Fruit fly (Drosophila melanogaster) whole organism, embryonic: ENCODE results near the gene CG17234.

ENCODE experiments used
- Atf6 ChIP-seq: fragments of 200-800 bp; sonication (Bioruptor generic); IDR thresholded peaks from 2 replicates; pipeline ENCODE4 v1.3.6; 2022; ENCODE audit warnings: missing biosample characterization, missing genetic modification characterization
- BtbVII ChIP-seq: fragments of 200-800 bp; sonication (Bioruptor generic); optimal IDR thresholded peaks from 3 replicates; lab custom pipeline; 2017; ENCODE audit warnings: missing biosample characterization, mild to moderate bottlenecking, missing genetic modification characterization
- Bteb2 ChIP-seq: fragments of 200-800 bp; sonication (Bioruptor generic); optimal IDR thresholded peaks from 2 replicates; lab custom pipeline; 2016; ENCODE audit warnings: missing biosample characterization, missing genetic modification characterization
- CG10979 ChIP-seq: fragments of 200-800 bp; sonication (Bioruptor generic); optimal IDR thresholded peaks from 2 replicates; lab custom pipeline; 2018; ENCODE audit warnings: missing biosample characterization, mild to moderate bottlenecking, missing genetic modification characterization, moderate library complexity
- CG11085 ChIP-seq: fragments of 200-800 bp; sonication (Bioruptor generic); IDR thresholded peaks from 2 replicates; pipeline ENCODE4 v1.3.6; 2022; ENCODE audit warnings: missing biosample characterization, missing genetic modification characterization
- CG11560 ChIP-seq: fragments of 200-800 bp; sonication (Bioruptor generic); IDR thresholded peaks from 3 replicates; pipeline ENCODE4 v1.3.6; 2022; ENCODE audit warnings: missing biosample characterization, missing genetic modification characterization
- CG13287 ChIP-seq: fragments of 200-800 bp; sonication (Bioruptor generic); IDR thresholded peaks from 2 replicates; pipeline ENCODE4 v1.3.6; 2022; ENCODE audit warnings: missing biosample characterization, missing genetic modification characterization; ENCODE audit not compliant: partially characterized antibody
- CG13424 ChIP-seq: fragments of 200-800 bp; sonication (Bioruptor generic); optimal IDR thresholded peaks from 2 replicates; lab custom pipeline; 2019; ENCODE audit warnings: missing biosample characterization, mild to moderate bottlenecking, missing genetic modification characterization, moderate library complexity
- CG13894 ChIP-seq: fragments of 200-800 bp; sonication (Bioruptor generic); optimal IDR thresholded peaks from 3 replicates; lab custom pipeline; 2018; ENCODE audit warnings: missing biosample characterization, mild to moderate bottlenecking, missing genetic modification characterization, moderate library complexity
- CG15073 ChIP-seq: fragments of 200-800 bp; sonication (Bioruptor generic); optimal IDR thresholded peaks from 2 replicates; lab custom pipeline; 2016; ENCODE audit warnings: missing biosample characterization, missing genetic modification characterization
- CG17385 ChIP-seq: fragments of 200-800 bp; sonication (Bioruptor generic); optimal IDR thresholded peaks from 3 replicates; lab custom pipeline; 2018; ENCODE audit warnings: missing biosample characterization, mild to moderate bottlenecking, missing genetic modification characterization
- CG18476 ChIP-seq: fragments of 200-800 bp; sonication (Bioruptor generic); optimal IDR thresholded peaks from 2 replicates; lab custom pipeline; 2016; ENCODE audit warnings: missing biosample characterization, mild to moderate bottlenecking, missing genetic modification characterization
- CG2889 ChIP-seq: fragments of 200-800 bp; sonication (Bioruptor generic); IDR thresholded peaks from 3 replicates; pipeline ENCODE4 v1.3.6; 2022; ENCODE audit warnings: missing biosample characterization, missing genetic modification characterization
- CG31224 ChIP-seq: fragments of 200-800 bp; sonication (Bioruptor generic); IDR thresholded peaks from 2 replicates; pipeline ENCODE4 v1.3.6; 2022; ENCODE audit warnings: missing biosample characterization, missing genetic modification characterization
- CG3163 ChIP-seq: fragments of 200-800 bp; sonication (Bioruptor generic); optimal IDR thresholded peaks from 3 replicates; lab custom pipeline; 2016; ENCODE audit warnings: missing biosample characterization, missing genetic modification characterization
- CG5180 ChIP-seq: fragments of 200-800 bp; sonication (Bioruptor generic); optimal IDR thresholded peaks from 3 replicates; lab custom pipeline; 2017; ENCODE audit warnings: missing biosample characterization, missing genetic modification characterization, mild to moderate bottlenecking, moderate library complexity, missing genetic modification reagents
- CG5953 ChIP-seq: fragments of 200-800 bp; sonication (Bioruptor generic); IDR thresholded peaks from 2 replicates; pipeline ENCODE4 v1.3.6; 2022; ENCODE audit warnings: missing biosample characterization, missing genetic modification characterization
- CG6791 ChIP-seq: fragments of 200-800 bp; sonication (Bioruptor generic); IDR thresholded peaks from 3 replicates; pipeline ENCODE4 v1.3.6; 2022; ENCODE audit warnings: missing biosample characterization, missing genetic modification characterization; ENCODE audit not compliant: partially characterized antibody
- CG8359 ChIP-seq: fragments of 200-800 bp; sonication (Bioruptor generic); optimal IDR thresholded peaks from 2 replicates; lab custom pipeline; 2017; ENCODE audit warnings: missing biosample characterization, mild to moderate bottlenecking, missing genetic modification characterization, borderline replicate concordance
- CG9609 ChIP-seq: fragments of 200-800 bp; sonication (Bioruptor generic); optimal IDR thresholded peaks from 3 replicates; lab custom pipeline; 2016; ENCODE audit warnings: missing biosample characterization, missing genetic modification characterization
- CrebB ChIP-seq: fragments of 200-800 bp; sonication (Bioruptor generic); optimal IDR thresholded peaks from 3 replicates; lab custom pipeline; 2018; ENCODE audit warnings: missing biosample characterization, mild to moderate bottlenecking, missing genetic modification characterization
- Dbx ChIP-seq: fragments of 200-800 bp; sonication (Bioruptor generic); IDR thresholded peaks from 3 replicates; pipeline ENCODE4 v1.3.6; 2022; ENCODE audit warnings: missing biosample characterization, missing genetic modification characterization
- Dfd ChIP-seq, 2 experiments: fragments of >200 bp; optimal IDR thresholded peaks; 2 replicates each; lab custom pipeline; 2017; ENCODE audit warnings: missing biosample characterization in 2 of 2, missing genetic modification characterization in 2 of 2
- E2f1 ChIP-seq: fragments of 200-800 bp; sonication (Bioruptor generic); IDR thresholded peaks from 2 replicates; pipeline ENCODE4 v1.3.6; 2022; ENCODE audit warnings: missing biosample characterization, missing genetic modification characterization
- Fer1 ChIP-seq: fragments of 200-800 bp; sonication (Bioruptor generic); optimal IDR thresholded peaks from 2 replicates; lab custom pipeline; 2017; ENCODE audit warnings: missing biosample characterization, mild to moderate bottlenecking, missing genetic modification characterization
- Fer2 ChIP-seq: fragments of 200-800 bp; sonication (Bioruptor generic); optimal IDR thresholded peaks from 2 replicates; lab custom pipeline; 2018; ENCODE audit warnings: missing biosample characterization, mild to moderate bottlenecking, missing genetic modification characterization, moderate library complexity
- Hey ChIP-seq: fragments of 200-800 bp; sonication (Bioruptor generic); optimal IDR thresholded peaks from 3 replicates; lab custom pipeline; 2018; ENCODE audit warnings: missing biosample characterization, mild to moderate bottlenecking, missing genetic modification characterization
- Kr ChIP-seq: fragments of 200-800 bp; sonication (Bioruptor generic); optimal IDR thresholded peaks from 2 replicates; lab custom pipeline; 2017; ENCODE audit warnings: missing biosample characterization, mild to moderate bottlenecking, missing genetic modification characterization
- Lim3 ChIP-seq: fragments of 200-800 bp; sonication (Bioruptor generic); IDR thresholded peaks from 2 replicates; pipeline ENCODE4 v1.3.6; 2022; ENCODE audit warnings: missing biosample characterization, missing genetic modification characterization
- NK7.1 ChIP-seq: fragments of 200-800 bp; sonication (Bioruptor generic); optimal IDR thresholded peaks from 3 replicates; lab custom pipeline; 2016; ENCODE audit warnings: missing biosample characterization, missing genetic modification characterization
- Rx ChIP-seq: fragments of 200-800 bp; sonication (Bioruptor generic); IDR thresholded peaks from 2 replicates; pipeline ENCODE4 v1.3.6; 2022; ENCODE audit warnings: missing biosample characterization, missing genetic modification characterization
- Usf ChIP-seq: fragments of 200-800 bp; sonication (Bioruptor generic); optimal IDR thresholded peaks from 2 replicates; lab custom pipeline; 2017; ENCODE audit warnings: missing genotype, missing biosample characterization, missing genetic modification characterization
- Vsx1 ChIP-seq: fragments of 200-800 bp; sonication (Bioruptor generic); optimal IDR thresholded peaks from 2 replicates; lab custom pipeline; 2017; ENCODE audit warnings: missing biosample characterization, mild to moderate bottlenecking, missing genetic modification characterization, missing genetic modification reagents
- Xrp1 ChIP-seq: fragments of 200-800 bp; sonication (Bioruptor generic); IDR thresholded peaks from 2 replicates; pipeline ENCODE4 v1.3.6; 2022; ENCODE audit warnings: missing biosample characterization, missing genetic modification characterization
- ash1 ChIP-seq: fragments of 200-800 bp; sonication (Bioruptor generic); optimal IDR thresholded peaks from 2 replicates; lab custom pipeline; 2018; ENCODE audit warnings: missing biosample characterization, mild to moderate bottlenecking, missing genetic modification characterization
- disco-r ChIP-seq: fragments of 200-800 bp; sonication (Bioruptor generic); optimal IDR thresholded peaks from 2 replicates; lab custom pipeline; 2016; ENCODE audit warnings: missing biosample characterization, missing genetic modification characterization
- gcm2 ChIP-seq: fragments of 200-800 bp; sonication (Bioruptor generic); optimal IDR thresholded peaks from 2 replicates; lab custom pipeline; 2016; ENCODE audit warnings: missing biosample characterization, missing genetic modification characterization
- h ChIP-seq: fragments of >200 bp; optimal IDR thresholded peaks from 2 replicates; lab custom pipeline; 2017
- nmo ChIP-seq: fragments of 200-800 bp; sonication (Bioruptor generic); optimal IDR thresholded peaks from 2 replicates; lab custom pipeline; 2018; ENCODE audit warnings: missing biosample characterization, mild to moderate bottlenecking, missing genetic modification characterization, moderate library complexity
- p53 ChIP-seq: fragments of 200-800 bp; sonication (Bioruptor generic); optimal IDR thresholded peaks from 2 replicates; lab custom pipeline; 2016; ENCODE audit warnings: missing biosample characterization, missing genetic modification characterization
- pb ChIP-seq: fragments of 200-800 bp; sonication (Bioruptor generic); optimal IDR thresholded peaks from 3 replicates; lab custom pipeline; 2016; ENCODE audit warnings: missing biosample characterization, missing genetic modification characterization
- prd ChIP-seq, 3 experiments: fragments of >200 bp in 2 of 3; fragments of 200-800 bp in 1 of 3; sonication (Bioruptor generic) in 1 of 3; optimal IDR thresholded peaks in 2 of 3; IDR thresholded peaks in 1 of 3; 2 replicates in 2 of 3; 3 replicates in 1 of 3; pipeline versions ENCODE4 v1.3.6 to Lab custom; 2017 to 2022; ENCODE audit warnings: missing biosample characterization in 1 of 3, missing genetic modification characterization in 1 of 3
- pros ChIP-seq: fragments of 200-800 bp; sonication (Bioruptor generic); optimal IDR thresholded peaks from 3 replicates; lab custom pipeline; 2019; ENCODE audit warnings: missing biosample characterization, mild to moderate bottlenecking, missing genetic modification characterization, moderate library complexity
- slbo ChIP-seq: fragments of 200-800 bp; sonication (Bioruptor generic); IDR thresholded peaks from 2 replicates; pipeline ENCODE4 v1.3.6; 2022; ENCODE audit warnings: missing biosample characterization, missing genetic modification characterization
- tap ChIP-seq: fragments of 200-800 bp; optimal IDR thresholded peaks from 3 replicates; lab custom pipeline; 2019; ENCODE audit warnings: missing biosample characterization, mild to moderate bottlenecking, missing genetic modification characterization, moderate library complexity
- tgo ChIP-seq: fragments of 200-800 bp; sonication (Bioruptor generic); IDR thresholded peaks from 3 replicates; pipeline ENCODE4 v1.3.6; 2022; ENCODE audit warnings: missing biosample characterization, missing genetic modification characterization
- tio ChIP-seq: fragments of 200-800 bp; sonication (Bioruptor generic); optimal IDR thresholded peaks from 2 replicates; lab custom pipeline; 2017; ENCODE audit warnings: missing biosample characterization, missing genetic modification characterization, inconsistent platforms
- tll ChIP-seq, 2 experiments: fragments of 200-800 bp in 1 of 2; fragments of >200 bp in 1 of 2; sonication (Bioruptor generic) in 1 of 2; optimal IDR thresholded peaks; 2 replicates each; lab custom pipeline; 2017 to 2019; ENCODE audit warnings: missing biosample characterization in 2 of 2, missing genetic modification characterization in 2 of 2, mild to moderate bottlenecking in 1 of 2, moderate library complexity in 1 of 2
- toy ChIP-seq: fragments of 200-800 bp; sonication (Bioruptor generic); IDR thresholded peaks from 2 replicates; pipeline ENCODE4 v1.3.6; 2022; ENCODE audit warnings: missing biosample characterization, missing genetic modification characterization
- twi ChIP-seq: fragments of 200-800 bp; optimal IDR thresholded peaks from 2 replicates; lab custom pipeline; 2019; ENCODE audit warnings: missing biosample characterization, mild to moderate bottlenecking, missing genetic modification characterization, moderate library complexity

The CG17234 gene

DNA sequence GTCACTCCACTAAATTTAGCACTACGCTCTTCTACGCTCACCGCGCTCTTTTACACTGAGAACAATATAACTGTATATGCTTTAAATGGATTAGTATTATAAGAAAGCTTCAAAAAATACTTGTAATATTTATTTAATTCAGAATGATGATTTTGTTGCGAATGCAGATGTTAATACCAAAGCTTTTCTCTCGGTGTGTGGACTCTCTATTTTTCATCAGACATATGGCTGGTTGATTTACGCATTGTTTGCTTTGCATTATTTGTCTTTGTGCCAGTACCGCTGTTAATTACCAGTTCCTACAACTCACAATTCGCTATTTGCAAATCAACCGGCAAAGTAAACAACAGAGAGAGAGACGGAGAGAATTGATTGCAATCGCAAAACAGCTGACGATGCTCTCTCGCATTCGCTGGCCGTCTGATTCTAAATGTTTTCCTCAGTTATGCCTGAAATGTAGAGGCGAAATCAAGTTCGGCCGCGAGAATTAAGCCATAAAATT lies 31.1 kb upstream of the CG17234 start (continued):
- peak; percentile 94 for TF ChIP-seq CG9609 (GFP tag; lab: Kevin White, UChicago)
- TF ChIP-seq Atf6 (GFP tag; lab: Robert Waterston, UW) = peak; percentile 99
- TF ChIP-seq Xrp1 (GFP tag; lab: Robert Waterston, UW) = peak; percentile 98
- peak; percentile 76 for TF ChIP-seq ash1 (GFP tag; lab: Kevin White, UChicago)
- peak in 1 of 2 experiments; percentile 65 for TF ChIP-seq tll (GFP tag; optimal IDR thresholded peaks at IDR 0.05; lab: Kevin White, UChicago)
- TF ChIP-seq CG13894 (tag; lab: Kevin White, UChicago) = peak; percentile 94
- TF ChIP-seq Vsx1 (GFP tag; lab: Kevin White, UChicago) = peak; percentile 85
- peak; percentile 96 for TF ChIP-seq Bteb2 (GFP tag; lab: Kevin White, UChicago)
- peak; percentile 98 for TF ChIP-seq CrebB (tag; lab: Kevin White, UChicago)
- peak; percentile 31; the same call in 1 of the 2 replicates for TF ChIP-seq CG13287 (GFP tag; lab: Robert Waterston, UW)
- TF ChIP-seq CG6791 (GFP tag; lab: Robert Waterston, UW) = no peak
- TF ChIP-seq prd (optimal IDR thresholded peaks at IDR 0.05; lab: Kevin White, UChicago) = no peak
- peak; percentile 98 for TF ChIP-seq prd (GFP tag; IDR thresholded peaks at IDR 0.05; lab: Robert Waterston, UW)
- TF ChIP-seq h = no peak
- TF ChIP-seq tio = peak; percentile 97
- peak; percentile 91 for TF ChIP-seq Fer2 (tag; lab: Kevin White, UChicago)
- TF ChIP-seq CG11085 (GFP tag; lab: Robert Waterston, UW) = peak; percentile 95
- peak; percentile 94 for TF ChIP-seq Hey (tag; lab: Kevin White, UChicago)
- peak; percentile 95 for TF ChIP-seq CG18476 (GFP tag; lab: Kevin White, UChicago)
- TF ChIP-seq CG11560 (tag; lab: Robert Waterston, UW) = peak; percentile 92
- peak; percentile 95 for TF ChIP-seq nmo
- TF ChIP-seq tgo (GFP tag; lab: Robert Waterston, UW) = peak; percentile 98
- peak; percentile 83 for TF ChIP-seq CG3163 (GFP tag; lab: Kevin White, UChicago)
- TF ChIP-seq Fer1 (GFP tag; lab: Kevin White, UChicago) = peak; percentile 96
- peak; percentile 94 for TF ChIP-seq CG31224 (GFP tag; lab: Robert Waterston, UW)
- TF ChIP-seq CG5953 (GFP tag; lab: Robert Waterston, UW) = peak; percentile 96
- TF ChIP-seq NK7.1 = peak; percentile 89
- TF ChIP-seq CG8359 (GFP tag; lab: Kevin White, UChicago) = peak; percentile 75
- peak; percentile 86 for TF ChIP-seq CG5180 (GFP tag; lab: Kevin White, UChicago)
- TF ChIP-seq CG13424 (tag; lab: Kevin White, UChicago) = peak; percentile 97
- TF ChIP-seq toy (GFP tag; lab: Robert Waterston, UW) = peak; percentile 95
- TF ChIP-seq E2f1 (GFP tag; lab: Robert Waterston, UW) = peak; percentile 96
- peak; percentile 77 for TF ChIP-seq Kr (GFP tag; lab: Kevin White, UChicago)
- peak; percentile 99 for TF ChIP-seq slbo
- peak; percentile 96 for TF ChIP-seq Rx (GFP tag; lab: Robert Waterston, UW)
- TF ChIP-seq CG10979 (tag; lab: Kevin White, UChicago) = peak; percentile 92
- peak; percentile 97 for TF ChIP-seq CG17385 (GFP tag; lab: Kevin White, UChicago)
- peak; percentile 81 for TF ChIP-seq Lim3
- TF ChIP-seq gcm2 (GFP tag; lab: Kevin White, UChicago) = peak; percentile 85
- TF ChIP-seq BtbVII (GFP tag; lab: Kevin White, UChicago) = peak; percentile 94
- TF ChIP-seq CG15073 = peak; percentile 76
- no peak for TF ChIP-seq pros (GFP tag; lab: Kevin White, UChicago)
- TF ChIP-seq disco-r = peak; percentile 96
- no peak for TF ChIP-seq Dfd (GFP tag; optimal IDR thresholded peaks at IDR 0.05; lab: Kevin White, UChicago)
- TF ChIP-seq pb (GFP tag; lab: Kevin White, UChicago) = peak; percentile 88
- peak; percentile 98 for TF ChIP-seq Dbx (GFP tag; lab: Robert Waterston, UW)
- TF ChIP-seq twi (tag; lab: Kevin White, UChicago) = peak; percentile 92
- TF ChIP-seq tap = peak; percentile 96
- peak; percentile 86 for TF ChIP-seq Usf (GFP tag; lab: Kevin White, UChicago)
- peak; percentile 96 for TF ChIP-seq CG2889
- TF ChIP-seq p53 (GFP tag; lab: Kevin White, UChicago) = peak; percentile 85
